Fruit fly (Drosophila melanogaster): ENCODE results near the gene CG2157.

DNA sequence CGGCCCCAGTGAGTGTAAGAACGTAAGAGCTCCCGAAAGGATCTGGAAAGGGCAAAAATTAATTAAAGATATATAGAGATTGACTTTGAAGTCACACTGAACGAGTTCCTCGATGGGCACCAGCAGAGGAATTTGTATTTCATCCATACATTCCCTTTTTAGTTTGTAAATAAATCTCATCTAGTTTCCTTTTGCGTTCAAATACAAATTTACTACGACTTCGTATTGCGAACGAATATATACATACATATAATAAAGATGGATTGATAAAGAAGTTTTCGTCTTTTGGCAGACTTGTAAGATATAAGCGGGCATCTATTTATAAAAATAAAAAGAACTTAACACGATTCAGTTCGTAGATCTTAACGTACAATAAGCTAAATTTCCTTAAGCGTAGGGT, 30.6 kb downstream of the CG2157 start, which contains the start of gene CG15208:
- no peak for TF ChIP-seq psq (optimal IDR thresholded peaks at IDR 0.05)
- no peak for TF ChIP-seq CG8478 (optimal IDR thresholded peaks at IDR 0.05)
- no peak for TF ChIP-seq Dll (optimal IDR thresholded peaks at IDR 0.05)
- no peak for TF ChIP-seq pan (optimal IDR thresholded peaks at IDR 0.05)
- no peak for TF ChIP-seq EcR (GFP tag; optimal IDR thresholded peaks at IDR 0.05)

Data from whole organism.